Fruit fly (Drosophila melanogaster): ENCODE measurements around the gene D.

Gene D

DNA sequence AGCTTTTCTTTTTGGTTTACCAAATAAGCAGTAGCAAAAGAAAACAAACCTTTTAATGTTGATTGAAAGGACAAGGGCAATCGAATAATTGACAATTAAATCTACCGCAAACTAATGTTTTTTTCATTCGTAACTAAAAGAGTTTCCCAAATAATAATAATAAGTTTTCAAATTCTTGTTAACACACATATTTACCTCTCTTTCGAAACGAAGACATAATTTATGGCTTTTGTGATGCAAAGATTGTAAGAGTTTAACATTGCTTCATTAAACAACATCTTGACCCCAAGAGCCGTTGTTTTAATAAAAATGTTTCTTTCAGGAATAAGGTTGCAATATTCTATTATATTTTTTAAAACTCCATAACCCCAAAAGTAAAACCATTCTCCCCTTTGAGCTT lies at the start of gene D:
TSS of gene D (minus strand) at position 101 of the 400 bp plus-strand sequence.
- TF ChIP-seq pan (optimal IDR thresholded peaks at IDR 0.05), result no peak
- TF ChIP-seq EcR (GFP tag; optimal IDR thresholded peaks at IDR 0.05), result no peak
- no peak for TF ChIP-seq Dll (optimal IDR thresholded peaks at IDR 0.05)
- TF ChIP-seq usp (GFP tag; optimal IDR thresholded peaks at IDR 0.05), result no peak
- no peak for TF ChIP-seq CG8478 (optimal IDR thresholded peaks at IDR 0.05)
- TF ChIP-seq psq (optimal IDR thresholded peaks at IDR 0.05), result no peak

DNA sequence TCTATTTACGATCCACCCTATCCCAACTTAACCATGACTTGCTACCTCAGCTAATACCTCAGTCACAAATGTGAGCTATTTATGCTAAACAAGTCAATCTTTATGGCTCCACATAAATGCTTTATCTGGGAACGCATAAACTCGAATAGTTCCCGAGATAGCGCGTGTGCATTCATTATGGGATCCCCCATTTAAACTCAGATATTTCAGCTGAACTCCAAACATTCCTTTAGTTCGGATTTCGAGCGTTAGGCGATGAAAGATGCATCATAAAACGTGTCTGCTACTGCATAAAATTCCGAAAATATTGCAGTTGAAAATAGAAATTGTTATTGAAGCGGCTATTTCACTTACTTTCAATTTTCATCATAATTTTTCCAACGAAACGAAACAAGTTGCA lies 45.0 kb upstream of the D start:
- no peak for TF ChIP-seq psq (optimal IDR thresholded peaks at IDR 0.05)
- no peak for TF ChIP-seq Dll (optimal IDR thresholded peaks at IDR 0.05)
- no peak for TF ChIP-seq pan (optimal IDR thresholded peaks at IDR 0.05)
- no peak for TF ChIP-seq EcR (GFP tag; optimal IDR thresholded peaks at IDR 0.05)
- TF ChIP-seq usp (GFP tag; optimal IDR thresholded peaks at IDR 0.05), result no peak

DNA sequence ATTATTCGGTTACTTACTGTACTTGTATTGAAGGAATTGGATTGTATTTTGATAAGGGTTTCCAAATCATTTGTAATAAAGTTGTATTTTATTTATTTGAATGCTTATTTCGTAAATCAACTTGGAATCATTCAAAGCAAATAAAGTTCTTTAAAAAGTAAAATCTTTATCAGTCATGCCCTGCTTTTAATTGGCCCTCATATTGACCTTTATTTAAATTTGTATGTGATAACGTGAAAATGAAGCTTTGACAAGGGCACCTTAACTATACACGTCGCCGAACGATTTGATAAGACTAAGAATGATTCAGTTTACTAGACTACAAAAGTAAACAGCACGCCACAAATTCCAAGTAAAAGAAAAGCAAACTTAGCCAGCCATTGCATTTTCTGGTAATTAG lies 43.8 kb upstream of the D start:
- no peak for TF ChIP-seq usp (GFP tag; optimal IDR thresholded peaks at IDR 0.05)
- TF ChIP-seq CG8478 (optimal IDR thresholded peaks at IDR 0.05), result no peak
- TF ChIP-seq EcR (GFP tag; optimal IDR thresholded peaks at IDR 0.05), result no peak
- no peak for TF ChIP-seq pan (optimal IDR thresholded peaks at IDR 0.05)
- TF ChIP-seq Dll (optimal IDR thresholded peaks at IDR 0.05), result no peak
- TF ChIP-seq psq (optimal IDR thresholded peaks at IDR 0.05), result no peak

DNA sequence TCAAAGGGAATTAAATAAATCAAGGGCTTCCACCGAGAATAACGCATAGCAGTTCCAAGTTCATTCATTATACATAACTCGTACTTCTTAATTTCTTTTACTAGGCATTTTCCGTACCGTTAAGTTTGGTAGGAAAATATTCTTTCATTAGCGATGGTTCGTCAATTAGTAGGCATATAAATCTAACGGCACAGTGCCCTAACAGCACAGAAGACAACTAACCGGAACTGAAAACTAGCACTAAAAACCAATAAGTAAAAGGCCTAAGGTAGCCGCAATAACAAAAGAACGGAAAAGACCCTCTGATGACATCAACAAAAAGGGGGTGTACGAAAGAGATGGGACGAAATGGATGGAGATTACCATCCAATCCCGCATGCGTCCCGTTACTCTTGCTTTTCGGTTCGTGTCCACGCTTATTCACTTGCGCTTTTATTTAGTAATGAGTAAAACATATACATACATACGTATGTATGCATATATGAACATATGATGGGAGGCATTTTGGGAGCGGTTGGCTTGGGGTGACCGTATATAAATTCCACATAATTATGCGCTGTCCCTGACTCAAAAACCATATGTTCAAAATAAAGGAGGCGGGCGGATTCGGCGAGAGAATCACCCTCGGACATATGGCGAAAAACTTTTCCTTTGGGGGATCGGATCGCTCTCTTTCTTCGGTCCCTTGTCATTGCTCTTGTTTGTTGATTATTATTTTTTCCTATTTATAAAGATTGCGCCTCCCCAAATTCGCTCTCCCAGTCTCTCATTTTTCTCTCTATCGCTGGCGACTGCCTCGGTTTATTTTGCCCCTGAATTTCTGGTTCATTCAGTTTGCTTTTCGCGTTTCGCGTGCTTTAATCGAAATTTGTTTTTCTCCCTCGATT lies 42.4 kb upstream of the D start:
- no peak for TF ChIP-seq psq (optimal IDR thresholded peaks at IDR 0.05)
- no peak for TF ChIP-seq pan (optimal IDR thresholded peaks at IDR 0.05)
- TF ChIP-seq CG8478 (optimal IDR thresholded peaks at IDR 0.05), result no peak
- no peak for TF ChIP-seq EcR (GFP tag; optimal IDR thresholded peaks at IDR 0.05)
- TF ChIP-seq Dll (optimal IDR thresholded peaks at IDR 0.05), result no peak
- no peak for TF ChIP-seq usp (GFP tag; optimal IDR thresholded peaks at IDR 0.05)

DNA sequence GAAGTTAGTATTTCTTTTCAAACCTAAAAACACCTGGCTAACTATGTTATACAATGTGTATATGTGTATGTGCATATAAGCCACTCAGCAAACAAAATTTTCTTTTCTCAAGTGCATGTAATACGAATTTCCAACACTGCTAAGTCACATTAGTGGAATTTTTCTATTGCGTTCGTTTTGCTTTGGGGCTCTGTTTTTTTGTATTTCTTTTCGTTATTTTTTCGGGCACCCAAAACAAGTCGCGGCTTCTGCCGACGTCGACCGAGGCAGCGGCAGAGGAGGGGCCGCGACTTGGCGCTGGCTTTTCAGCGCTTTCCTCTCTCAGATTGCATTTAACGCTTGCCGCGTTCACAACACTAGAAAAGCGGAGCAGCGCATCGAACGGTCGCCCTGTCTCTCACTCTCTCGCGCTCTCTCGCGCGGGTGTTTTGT lies 41.0 kb upstream of the D start:
- TF ChIP-seq Dll (optimal IDR thresholded peaks at IDR 0.05), result no peak
- TF ChIP-seq usp (GFP tag; optimal IDR thresholded peaks at IDR 0.05), result no peak
- TF ChIP-seq EcR (GFP tag; optimal IDR thresholded peaks at IDR 0.05), result no peak
- TF ChIP-seq psq (optimal IDR thresholded peaks at IDR 0.05), result no peak
- TF ChIP-seq CG8478 (optimal IDR thresholded peaks at IDR 0.05), result no peak
- TF ChIP-seq pan (optimal IDR thresholded peaks at IDR 0.05), result no peak

DNA sequence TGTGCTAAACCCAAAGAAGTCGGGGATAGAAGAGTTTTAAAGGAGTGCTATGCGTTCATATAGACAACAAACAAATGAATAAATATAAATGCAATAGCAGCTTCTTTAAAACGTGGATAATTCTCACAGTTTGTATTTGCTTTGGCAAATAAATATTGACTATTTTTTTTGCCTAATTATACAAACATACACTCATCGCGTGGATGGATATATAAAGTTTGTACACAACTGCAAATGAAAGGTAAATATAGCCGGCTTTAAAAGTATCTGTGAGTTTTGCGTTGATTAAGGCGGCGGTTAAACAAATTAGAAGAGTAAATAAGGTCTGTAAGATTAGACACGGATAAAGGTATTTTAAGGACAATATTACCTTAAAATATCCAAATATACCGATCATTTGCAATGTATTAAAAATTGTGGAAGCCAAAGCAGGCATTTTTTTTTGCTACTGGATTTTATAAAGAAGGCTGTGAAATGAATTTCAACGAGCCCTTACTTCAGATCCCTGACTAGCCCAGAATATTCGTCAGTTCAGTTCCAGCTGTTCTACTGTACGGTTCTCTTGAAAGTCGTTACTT lies 39.3 kb upstream of the D start, which contains the start of gene CG7768:
TSS of gene CG7768 (plus strand) at position 528 of the 578 bp plus-strand sequence.
- no peak for TF ChIP-seq usp (GFP tag; optimal IDR thresholded peaks at IDR 0.05)
- no peak for TF ChIP-seq CG8478 (optimal IDR thresholded peaks at IDR 0.05)
- no peak for TF ChIP-seq pan (optimal IDR thresholded peaks at IDR 0.05)
- no peak for TF ChIP-seq EcR (GFP tag; optimal IDR thresholded peaks at IDR 0.05)
- no peak for TF ChIP-seq Dll (optimal IDR thresholded peaks at IDR 0.05)
- no peak for TF ChIP-seq psq (optimal IDR thresholded peaks at IDR 0.05)

DNA sequence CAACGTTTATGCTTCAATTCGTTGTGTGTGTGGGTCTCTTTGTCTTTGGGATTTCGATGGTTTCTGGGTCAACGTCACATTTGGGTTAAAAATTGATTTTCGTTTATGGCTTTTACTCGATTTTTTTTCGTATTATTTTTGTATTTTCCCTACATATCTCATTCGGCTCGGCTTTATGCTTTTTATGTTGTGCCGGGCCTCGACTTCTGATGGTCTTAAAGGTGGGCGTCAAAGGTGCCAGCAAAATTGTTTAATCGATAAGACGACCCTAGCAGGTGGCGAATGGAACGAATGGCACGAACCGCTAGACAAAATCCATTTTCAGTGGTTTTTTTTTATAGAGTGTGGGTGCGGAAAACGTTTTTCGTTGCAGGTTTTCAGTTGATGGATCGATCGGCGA lies 37.7 kb upstream of the D start:
- TF ChIP-seq usp (GFP tag; optimal IDR thresholded peaks at IDR 0.05) (no peak), EcR (GFP tag; optimal IDR thresholded peaks at IDR 0.05) (no peak), pan (optimal IDR thresholded peaks at IDR 0.05) (no peak), psq (optimal IDR thresholded peaks at IDR 0.05) (no peak), Dll (optimal IDR thresholded peaks at IDR 0.05) (no peak), CG8478 (optimal IDR thresholded peaks at IDR 0.05) (no peak)

DNA sequence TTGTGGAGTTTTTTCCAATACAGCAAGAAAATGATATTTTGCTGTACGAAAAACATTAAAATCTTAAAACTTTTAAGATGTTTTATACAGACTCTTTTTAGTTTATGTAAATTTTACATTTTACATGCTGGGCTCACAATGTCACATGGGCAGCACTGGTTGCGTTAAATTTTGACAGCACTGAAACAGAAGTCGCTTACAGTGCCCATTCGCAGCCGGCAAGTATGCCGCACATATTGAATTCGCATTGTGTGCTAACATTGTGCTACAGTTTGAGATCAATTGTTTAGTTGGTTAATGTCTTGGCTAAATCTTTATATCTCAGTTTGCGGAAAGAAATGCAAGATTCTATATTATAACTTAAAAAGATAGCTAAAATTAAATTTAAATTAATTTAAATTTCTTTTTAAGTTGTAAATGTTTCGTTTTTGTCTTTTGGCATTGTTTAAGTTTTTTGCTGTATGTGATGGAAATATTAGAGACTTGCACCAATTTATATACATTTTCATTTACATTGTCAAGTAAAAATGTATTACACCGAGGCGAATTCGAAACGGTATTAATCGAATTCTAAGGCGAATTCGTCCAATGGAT lies 34.0 kb upstream of the D start:
- TF ChIP-seq psq (optimal IDR thresholded peaks at IDR 0.05) (no peak), EcR (GFP tag; optimal IDR thresholded peaks at IDR 0.05) (no peak), pan (optimal IDR thresholded peaks at IDR 0.05) (no peak), usp (GFP tag; optimal IDR thresholded peaks at IDR 0.05) (no peak), Dll (optimal IDR thresholded peaks at IDR 0.05) (no peak), CG8478 (optimal IDR thresholded peaks at IDR 0.05) (no peak)

DNA sequence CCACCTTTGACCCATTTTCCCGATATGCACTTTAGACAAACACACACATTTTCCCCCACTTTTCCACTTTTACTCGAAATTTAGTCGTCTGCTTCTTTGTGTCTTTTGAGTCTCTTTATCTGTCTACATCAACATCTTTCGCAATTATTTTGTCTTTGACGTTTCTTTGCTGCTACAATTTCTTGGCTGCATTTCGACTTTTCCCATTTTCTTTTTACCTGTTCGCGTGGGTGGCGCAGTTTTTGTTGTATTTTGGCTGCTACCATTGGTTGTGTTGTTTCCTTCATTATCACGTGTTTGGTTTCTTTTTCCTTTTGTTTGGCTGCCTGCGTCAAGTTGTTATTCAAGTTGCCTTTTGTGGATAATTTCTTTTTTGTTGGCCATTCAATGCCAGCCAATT lies 33.2 kb upstream of the D start:
- TF ChIP-seq CG8478 (optimal IDR thresholded peaks at IDR 0.05) (no peak), usp (GFP tag; optimal IDR thresholded peaks at IDR 0.05) (no peak), Dll (optimal IDR thresholded peaks at IDR 0.05) (no peak), psq (optimal IDR thresholded peaks at IDR 0.05) (no peak), pan (optimal IDR thresholded peaks at IDR 0.05) (no peak), EcR (GFP tag; optimal IDR thresholded peaks at IDR 0.05) (no peak)

DNA sequence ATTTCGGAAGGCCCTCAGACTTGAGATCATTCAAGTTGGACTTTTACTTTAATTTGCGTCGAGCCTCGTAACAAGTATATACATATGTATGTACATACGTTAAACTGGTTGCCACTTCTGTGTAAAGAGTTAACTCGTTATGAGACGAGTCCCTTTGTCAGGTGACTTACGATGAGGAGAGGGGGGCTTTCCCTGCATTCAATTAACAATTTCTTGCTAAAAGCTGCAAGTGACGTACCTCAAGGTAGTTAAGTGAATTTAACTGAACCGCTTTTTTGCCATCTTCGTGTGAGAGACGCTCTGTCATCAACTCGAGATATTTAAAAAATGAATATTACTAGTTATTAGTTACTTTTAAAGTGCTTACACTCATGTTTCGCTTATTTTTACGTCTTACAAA lies 30.6 kb upstream of the D start:
- TF ChIP-seq Dll (optimal IDR thresholded peaks at IDR 0.05) (no peak), usp (GFP tag; optimal IDR thresholded peaks at IDR 0.05) (no peak), pan (optimal IDR thresholded peaks at IDR 0.05) (no peak), CG8478 (optimal IDR thresholded peaks at IDR 0.05) (no peak), EcR (GFP tag; optimal IDR thresholded peaks at IDR 0.05) (no peak), psq (optimal IDR thresholded peaks at IDR 0.05) (no peak)

DNA sequence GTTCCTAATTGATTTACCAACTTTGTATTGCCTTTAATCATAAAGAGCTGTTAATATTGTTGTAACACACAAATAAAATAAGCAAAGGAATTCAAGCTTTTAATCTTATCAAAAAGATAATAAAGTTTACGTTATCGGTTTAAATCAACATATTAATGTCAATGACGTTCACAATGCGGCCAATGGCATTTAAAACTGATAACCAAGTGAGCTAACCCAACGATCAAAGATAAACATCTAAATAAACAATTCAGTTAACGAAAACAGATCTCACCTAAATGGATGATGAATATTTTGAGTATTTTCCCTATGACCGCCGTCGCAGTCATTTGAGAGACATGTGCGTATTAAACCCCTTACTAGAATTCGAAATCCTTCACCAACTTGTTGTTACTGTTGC lies 28.9 kb upstream of the D start:
- no peak for TF ChIP-seq Dll (optimal IDR thresholded peaks at IDR 0.05)
- TF ChIP-seq EcR (GFP tag; optimal IDR thresholded peaks at IDR 0.05), result no peak
- TF ChIP-seq pan (optimal IDR thresholded peaks at IDR 0.05), result no peak
- TF ChIP-seq CG8478 (optimal IDR thresholded peaks at IDR 0.05), result no peak
- no peak for TF ChIP-seq usp (GFP tag; optimal IDR thresholded peaks at IDR 0.05)
- no peak for TF ChIP-seq psq (optimal IDR thresholded peaks at IDR 0.05)
